Fruit fly (Drosophila melanogaster) whole organism: ENCODE results near the gene Chmp1.

Source experiments
- CG8478 ChIP-seq: fragments of >200 bp; optimal IDR thresholded peaks from 2 replicates; lab custom pipeline; 2018; ENCODE audit warnings: inconsistent platforms
- Dll ChIP-seq: fragments of >200 bp; optimal IDR thresholded peaks from 2 replicates; lab custom pipeline; 2017
- EcR ChIP-seq, 2 experiments: fragments of >200 bp; optimal IDR thresholded peaks; 2 replicates each; lab custom pipeline; 2017; ENCODE audit warnings: missing biosample characterization in 2 of 2, missing genetic modification characterization in 2 of 2, missing genetic modification reagents in 2 of 2
- pan ChIP-seq: fragments of >200 bp; optimal IDR thresholded peaks from 2 replicates; lab custom pipeline; 2017
- psq ChIP-seq: fragments of >200 bp; optimal IDR thresholded peaks from 2 replicates; lab custom pipeline; 2017
- usp ChIP-seq: fragments of >200 bp; optimal IDR thresholded peaks from 2 replicates; lab custom pipeline; 2017; ENCODE audit warnings: missing biosample characterization, missing genetic modification characterization, mixed read lengths

Gene Chmp1

dm6 chr3L:18683846-18684245 lies at the start of gene Chmp1:
TSS of gene Chmp1 (minus strand) at chr3L:18684061.
- TF ChIP-seq EcR (GFP tag; optimal IDR thresholded peaks at IDR 0.05; lab: Kevin White, UChicago) (no peak), CG8478 (lab: Kevin White, UChicago) (no peak), pan (lab: Kevin White, UChicago) (no peak), psq (lab: Kevin White, UChicago) (no peak), usp (GFP tag; lab: Kevin White, UChicago) (no peak), Dll (lab: Kevin White, UChicago) (no peak)

dm6 chr3L:18723172-18723571 lies 39.3 kb upstream of the Chmp1 start, which contains the start of gene CG12477:
TSS of gene CG12477 (minus strand) at chr3L:18723272.
- TF ChIP-seq EcR (GFP tag; optimal IDR thresholded peaks at IDR 0.05; lab: Kevin White, UChicago) (no peak), pan (lab: Kevin White, UChicago) (no peak), usp (GFP tag; lab: Kevin White, UChicago) (no peak), CG8478 (lab: Kevin White, UChicago) (no peak), psq (lab: Kevin White, UChicago) (no peak)

- TF ChIP-seq EcR (GFP tag; optimal IDR thresholded peaks at IDR 0.05; lab: Kevin White, UChicago) = no peak
- TF ChIP-seq psq (lab: Kevin White, UChicago) = no peak
- TF ChIP-seq pan (lab: Kevin White, UChicago) = no peak
- TF ChIP-seq Dll (lab: Kevin White, UChicago) = no peak
- TF ChIP-seq usp (GFP tag; lab: Kevin White, UChicago) = no peak
- no peak for TF ChIP-seq CG8478 (lab: Kevin White, UChicago)
Measured at dm6 chr3L:18698312-18698711, 14.5 kb upstream of the Chmp1 start, which contains the start of gene Dic4. TSS of gene Dic4 (minus strand) at chr3L:18698412.

- no peak for TF ChIP-seq usp (GFP tag; lab: Kevin White, UChicago)
- TF ChIP-seq CG8478 (lab: Kevin White, UChicago) = no peak
- TF ChIP-seq psq (lab: Kevin White, UChicago) = no peak
- TF ChIP-seq pan (lab: Kevin White, UChicago) = no peak
- no peak for TF ChIP-seq Dll (lab: Kevin White, UChicago)
- TF ChIP-seq EcR (GFP tag; optimal IDR thresholded peaks at IDR 0.05; lab: Kevin White, UChicago) = no peak
Measured at dm6 chr3L:18693887-18694286, 10.0 kb upstream of the Chmp1 start, which contains the start of gene CG6893. TSS of gene CG6893 (plus strand) at chr3L:18694187.

dm6 chr3L:18686220-18686801 lies 2.5 kb upstream of the Chmp1 start, which contains the start of gene Cyp12c1:
TSS of gene Cyp12c1 (minus strand) at chr3L:18686319.
- TF ChIP-seq Dll (lab: Kevin White, UChicago) (no peak), pan (lab: Kevin White, UChicago) (no peak), CG8478 (lab: Kevin White, UChicago) (no peak), psq (lab: Kevin White, UChicago) (no peak), usp (GFP tag; lab: Kevin White, UChicago) (no peak), EcR (GFP tag; optimal IDR thresholded peaks at IDR 0.05; lab: Kevin White, UChicago) (no peak)

- TF ChIP-seq CG8478 (lab: Kevin White, UChicago) (no peak), Dll (lab: Kevin White, UChicago) (no peak), usp (GFP tag; lab: Kevin White, UChicago) (no peak), pan (lab: Kevin White, UChicago) (no peak)
Measured at dm6 chr3L:18681550-18682217, 2.2 kb downstream of the Chmp1 start, which contains the start of the genes Sgf11 and CG32202. TSS of gene Sgf11 (minus strand) at chr3L:18681836. TSS of gene CG32202 (plus strand) at chr3L:18682184.

- no peak for TF ChIP-seq psq (lab: Kevin White, UChicago)
- no peak for TF ChIP-seq Dll (lab: Kevin White, UChicago)
- no peak for TF ChIP-seq pan (lab: Kevin White, UChicago)
- TF ChIP-seq CG8478 (lab: Kevin White, UChicago) = no peak
- no peak for TF ChIP-seq usp (GFP tag; lab: Kevin White, UChicago)
- TF ChIP-seq EcR (GFP tag; optimal IDR thresholded peaks at IDR 0.05; lab: Kevin White, UChicago) = no peak
Measured at dm6 chr3L:18675363-18675866, 8.4 kb downstream of the Chmp1 start, which contains the start of the genes GNBP2 and GNBP1. TSS of gene GNBP2 (minus strand) at chr3L:18675413. TSS of gene GNBP1 (plus strand) at chr3L:18675800.

- TF ChIP-seq Dll (lab: Kevin White, UChicago) = no peak
- no peak for TF ChIP-seq pan (lab: Kevin White, UChicago)
- no peak for TF ChIP-seq psq (lab: Kevin White, UChicago)
- TF ChIP-seq usp (GFP tag; lab: Kevin White, UChicago) = no peak
- no peak for TF ChIP-seq EcR (GFP tag; optimal IDR thresholded peaks at IDR 0.05; lab: Kevin White, UChicago)
- TF ChIP-seq CG8478 (lab: Kevin White, UChicago) = no peak
Measured at dm6 chr3L:18672986-18673633, 10.8 kb downstream of the Chmp1 start, which contains the start of gene Capr. TSS of gene Capr (minus strand) at chr3L:18673324.

dm6 chr3L:18672203-18672602 lies 11.7 kb downstream of the Chmp1 start:
- no peak for TF ChIP-seq Dll (lab: Kevin White, UChicago)
- TF ChIP-seq psq (lab: Kevin White, UChicago) = no peak
- TF ChIP-seq pan (lab: Kevin White, UChicago) = no peak
- no peak for TF ChIP-seq CG8478 (lab: Kevin White, UChicago)
- TF ChIP-seq usp (GFP tag; lab: Kevin White, UChicago) = no peak
- no peak for TF ChIP-seq EcR (GFP tag; optimal IDR thresholded peaks at IDR 0.05; lab: Kevin White, UChicago)

- no peak for TF ChIP-seq pan (lab: Kevin White, UChicago)
- TF ChIP-seq EcR (GFP tag; optimal IDR thresholded peaks at IDR 0.05; lab: Kevin White, UChicago) = no peak
- TF ChIP-seq psq (lab: Kevin White, UChicago) = no peak
- no peak for TF ChIP-seq Dll (lab: Kevin White, UChicago)
- TF ChIP-seq usp (GFP tag; lab: Kevin White, UChicago) = no peak
- TF ChIP-seq CG8478 (lab: Kevin White, UChicago) = no peak
Measured at dm6 chr3L:18669874-18670273, 14.0 kb downstream of the Chmp1 start.
